Worm (Caenorhabditis elegans) whole organism, young adult: ENCODE results near the gene dph-1.

Experiments
- B0261.1 ChIP-seq: sonication (generic microtip); optimal IDR thresholded peaks from 2 replicates; lab custom pipeline; 2016; ENCODE audit warnings: mild to moderate bottlenecking, missing genetic modification characterization, moderate library complexity, missing compliant biosample characterization
- C17E4.6 ChIP-seq: fragments of 200-800 bp; sonication (Bioruptor generic); IDR thresholded peaks from 2 replicates; pipeline ENCODE4 v1.3.6; 2022; ENCODE audit warnings: missing genetic modification reagents, missing genetic modification characterization, missing compliant biosample characterization
- F57C9.4 ChIP-seq: sonication (generic microtip); optimal IDR thresholded peaks from 2 replicates; lab custom pipeline; 2017; ENCODE audit warnings: mild to moderate bottlenecking, missing genetic modification characterization, missing compliant biosample characterization
- K12H6.12 ChIP-seq: fragments of 200-800 bp; sonication (Bioruptor generic); optimal IDR thresholded peaks from 2 replicates; lab custom pipeline; 2018; ENCODE audit warnings: mild to moderate bottlenecking, missing genetic modification characterization, missing compliant biosample characterization
- Y53F4B.3 ChIP-seq: fragments of 200-800 bp; sonication (Bioruptor generic); IDR thresholded peaks from 2 replicates; pipeline ENCODE4 v1.3.6; 2022; ENCODE audit warnings: missing genetic modification reagents, missing genetic modification characterization, missing compliant biosample characterization
- ZK185.1 ChIP-seq: sonication (generic microtip); optimal IDR thresholded peaks from 2 replicates; lab custom pipeline; 2016; ENCODE audit warnings: mild to moderate bottlenecking, missing genetic modification characterization, missing compliant biosample characterization; ENCODE audit not compliant: poor library complexity, severe bottlenecking
- ama-1 ChIP-seq, 3 experiments: fragments of 150-350 bp in 1 of 3; sonication (generic microtip) in 2 of 3; optimal IDR thresholded peaks; 2 replicates each; lab custom pipeline; 2014 to 2018; ENCODE audit warnings: missing biosample characterization in 2 of 3, missing genetic modification characterization in 2 of 3, missing genetic modification reagents in 2 of 3
- aptf-3 ChIP-seq: fragments of 200-800 bp; sonication (Bioruptor generic); IDR thresholded peaks from 2 replicates; pipeline ENCODE4 v1.3.6; 2022; ENCODE audit warnings: missing genetic modification characterization, missing compliant biosample characterization
- athp-1 ChIP-seq: sonication (generic microtip); optimal IDR thresholded peaks from 2 replicates; lab custom pipeline; 2017; ENCODE audit warnings: mild to moderate bottlenecking, missing genetic modification characterization, missing compliant biosample characterization
- attf-6 ChIP-seq: fragments of 200-800 bp; sonication (Bioruptor generic); IDR thresholded peaks from 2 replicates; pipeline ENCODE4 v1.3.6; 2022; ENCODE audit warnings: missing genetic modification reagents, missing genetic modification characterization, missing compliant biosample characterization
- bed-2 ChIP-seq: fragments of 200-800 bp; sonication (Bioruptor generic); IDR thresholded peaks from 2 replicates; pipeline ENCODE4 v1.3.6; 2022; ENCODE audit warnings: missing genetic modification reagents, missing genetic modification characterization, missing compliant biosample characterization
- ceh-79 ChIP-seq: sonication (generic microtip); optimal IDR thresholded peaks from 2 replicates; lab custom pipeline; 2017; ENCODE audit warnings: mild to moderate bottlenecking, missing genetic modification characterization, missing compliant biosample characterization
- dpff-1 ChIP-seq: sonication (generic microtip); optimal IDR thresholded peaks from 2 replicates; lab custom pipeline; 2017; ENCODE audit warnings: mild to moderate bottlenecking, missing genetic modification characterization, missing compliant biosample characterization
- dpl-1 ChIP-seq: fragments of 150-350 bp; optimal IDR thresholded peaks from 2 replicates; lab custom pipeline; 2014; ENCODE audit warnings: missing biosample characterization, missing genetic modification reagents, missing genetic modification characterization
- egl-44 ChIP-seq: fragments of 200-800 bp; sonication (Bioruptor generic); IDR thresholded peaks from 2 replicates; pipeline ENCODE4 v1.3.6; 2022; ENCODE audit warnings: missing genetic modification reagents, missing genetic modification characterization, missing compliant biosample characterization
- egrh-3 ChIP-seq: fragments of 200-800 bp; sonication (Bioruptor generic); IDR thresholded peaks from 2 replicates; pipeline ENCODE4 v1.3.6; 2022; ENCODE audit warnings: missing genetic modification reagents, missing genetic modification characterization, missing compliant biosample characterization
- ekl-4 ChIP-seq: fragments of 200-800 bp; sonication (Bioruptor generic); IDR thresholded peaks from 2 replicates; pipeline ENCODE4 v1.3.6; 2022; ENCODE audit warnings: missing genetic modification reagents, missing genetic modification characterization, missing compliant biosample characterization
- ets-4 ChIP-seq: fragments of 200-800 bp; sonication (Bioruptor generic); optimal IDR thresholded peaks from 2 replicates; lab custom pipeline; 2018; ENCODE audit warnings: mild to moderate bottlenecking, missing genetic modification characterization, missing compliant biosample characterization
- gei-17 ChIP-seq: fragments of 200-800 bp; sonication (Bioruptor generic); optimal IDR thresholded peaks from 2 replicates; lab custom pipeline; 2018; ENCODE audit warnings: mild to moderate bottlenecking, missing genetic modification characterization, missing compliant biosample characterization
- him-1 ChIP-seq: sonication (generic microtip); optimal IDR thresholded peaks from 2 replicates; lab custom pipeline; 2016; ENCODE audit warnings: missing genotype, missing genetic modification reagents, missing genetic modification characterization, missing compliant biosample characterization
- hlh-12 ChIP-seq: sonication (generic microtip); optimal IDR thresholded peaks from 2 replicates; lab custom pipeline; 2016; ENCODE audit warnings: missing genetic modification characterization, missing compliant biosample characterization
- hmg-1.2 ChIP-seq: fragments of 200-800 bp; sonication (Bioruptor generic); IDR thresholded peaks from 2 replicates; pipeline ENCODE4 v1.3.6; 2022; ENCODE audit warnings: missing genetic modification reagents, missing genetic modification characterization, missing compliant biosample characterization
- let-607 ChIP-seq, 2 experiments: fragments of 200-800 bp in 1 of 2; sonication (Bioruptor generic) in 1 of 2; sonication (generic microtip) in 1 of 2; optimal IDR thresholded peaks; 2 replicates each; lab custom pipeline; 2016 to 2018; ENCODE audit warnings: mild to moderate bottlenecking in 2 of 2, missing compliant biosample characterization in 2 of 2, missing genetic modification characterization in 2 of 2, moderate library complexity in 2 of 2, missing genotype in 1 of 2
- lin-26 ChIP-seq: fragments of 200-800 bp; sonication (Bioruptor generic); IDR thresholded peaks from 2 replicates; pipeline ENCODE4 v1.3.6; 2022; ENCODE audit warnings: missing genetic modification reagents, missing genetic modification characterization, missing compliant biosample characterization
- lin-40 ChIP-seq: sonication (generic microtip); optimal IDR thresholded peaks from 2 replicates; lab custom pipeline; 2016; ENCODE audit warnings: missing genetic modification characterization, mild to moderate bottlenecking, missing compliant biosample characterization, missing genotype, missing genetic modification reagents
- madf-3 ChIP-seq: fragments of 200-800 bp; sonication (Bioruptor generic); IDR thresholded peaks from 2 replicates; pipeline ENCODE4 v1.3.6; 2022; ENCODE audit warnings: missing genetic modification reagents, missing genetic modification characterization, missing compliant biosample characterization
- madf-8 ChIP-seq: fragments of 200-800 bp; sonication (Bioruptor generic); conservative IDR thresholded peaks from 2 replicates; pipeline ENCODE4 v1.3.6; 2022; ENCODE audit warnings: missing genetic modification reagents, missing genetic modification characterization, missing compliant biosample characterization
- mel-28 ChIP-seq: sonication (generic microtip); optimal IDR thresholded peaks from 2 replicates; lab custom pipeline; 2016; ENCODE audit warnings: borderline replicate concordance, mild to moderate bottlenecking, missing genetic modification characterization, missing compliant biosample characterization
- nfya-1 ChIP-seq: sonication (generic microtip); optimal IDR thresholded peaks from 2 replicates; lab custom pipeline; 2017; ENCODE audit warnings: antibody characterized with exemption, missing compliant biosample characterization, missing genetic modification characterization, borderline replicate concordance; ENCODE audit not compliant: insufficient read depth
- nfyb-1 ChIP-seq: fragments of 200-800 bp; sonication (Bioruptor generic); IDR thresholded peaks from 2 replicates; pipeline ENCODE4 v1.3.6; 2022; ENCODE audit warnings: missing genetic modification reagents, missing genetic modification characterization, missing compliant biosample characterization
- nhr-179 ChIP-seq: sonication (generic microtip); optimal IDR thresholded peaks from 2 replicates; lab custom pipeline; 2016; ENCODE audit warnings: mild to moderate bottlenecking, missing genetic modification characterization, missing compliant biosample characterization
- sdz-38 ChIP-seq: sonication (generic microtip); optimal IDR thresholded peaks from 2 replicates; lab custom pipeline; 2016; ENCODE audit warnings: missing genotype, missing genetic modification characterization, missing compliant biosample characterization
- sea-2 ChIP-seq: fragments of 200-800 bp; sonication (Bioruptor generic); IDR thresholded peaks from 2 replicates; pipeline ENCODE4 v1.3.6; 2022; ENCODE audit warnings: missing genetic modification characterization, missing compliant biosample characterization
- snpc-4 ChIP-seq, 5 experiments: fragments of 150-350 bp in 1 of 5; sonication (generic microtip) in 4 of 5; optimal IDR thresholded peaks; 2 replicates each; lab custom pipeline; 2014 to 2018; ENCODE audit warnings: missing genetic modification characterization in 5 of 5, missing biosample characterization in 3 of 5, antibody characterized with exemption in 2 of 5, mild to moderate bottlenecking in 2 of 5, missing compliant biosample characterization in 2 of 5, missing genotype in 2 of 5, moderate library complexity in 2 of 5, missing genetic modification reagents in 1 of 5
- tbx-9 ChIP-seq: sonication (generic microtip); optimal IDR thresholded peaks from 2 replicates; lab custom pipeline; 2016; ENCODE audit warnings: borderline replicate concordance, missing genetic modification characterization, inconsistent platforms, missing compliant biosample characterization
- ztf-18 ChIP-seq: sonication (generic microtip); optimal IDR thresholded peaks from 2 replicates; lab custom pipeline; 2016; ENCODE audit warnings: missing genotype, mild to moderate bottlenecking, missing genetic modification characterization, missing compliant biosample characterization
- ztf-22 ChIP-seq: fragments of 200-800 bp; sonication (Bioruptor generic); optimal IDR thresholded peaks from 2 replicates; lab custom pipeline; 2018; ENCODE audit warnings: mild to moderate bottlenecking, missing genetic modification characterization, moderate library complexity, missing compliant biosample characterization
- ztf-26 ChIP-seq: sonication (generic microtip); optimal IDR thresholded peaks from 2 replicates; lab custom pipeline; 2017; ENCODE audit warnings: missing genetic modification characterization, missing compliant biosample characterization

The dph-1 gene

DNA sequence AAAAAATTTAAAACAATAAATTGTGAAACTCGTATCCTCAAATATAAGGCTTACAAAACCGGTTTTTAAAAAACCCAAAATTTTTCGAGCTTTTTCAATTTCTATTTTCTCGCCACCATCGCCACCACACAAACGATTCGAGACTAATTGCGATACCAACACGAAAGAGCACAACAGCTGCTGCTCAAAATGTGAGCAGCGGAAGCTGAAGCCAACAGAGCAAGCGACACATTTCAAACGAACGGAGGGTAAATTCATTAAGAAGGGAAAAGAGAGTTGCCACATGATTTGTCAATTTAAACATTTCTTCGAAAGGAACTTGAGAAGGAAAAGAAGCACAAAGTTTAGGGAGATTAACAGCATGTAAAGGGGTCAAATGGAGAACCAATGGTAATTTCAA is 27.6 kb upstream of the dph-1 start:
- no peak for TF ChIP-seq ztf-22 (GFP tag; lab: Kevin White, UChicago)
- no peak for TF ChIP-seq nfya-1 (tag; lab: Kevin White, UChicago)
- TF ChIP-seq gei-17 (GFP tag; lab: Kevin White, UChicago): no peak
- TF ChIP-seq ztf-18 (tag; lab: Kevin White, UChicago): no peak
- TF ChIP-seq madf-8 (GFP tag; lab: Robert Waterston, UW): no peak

DNA sequence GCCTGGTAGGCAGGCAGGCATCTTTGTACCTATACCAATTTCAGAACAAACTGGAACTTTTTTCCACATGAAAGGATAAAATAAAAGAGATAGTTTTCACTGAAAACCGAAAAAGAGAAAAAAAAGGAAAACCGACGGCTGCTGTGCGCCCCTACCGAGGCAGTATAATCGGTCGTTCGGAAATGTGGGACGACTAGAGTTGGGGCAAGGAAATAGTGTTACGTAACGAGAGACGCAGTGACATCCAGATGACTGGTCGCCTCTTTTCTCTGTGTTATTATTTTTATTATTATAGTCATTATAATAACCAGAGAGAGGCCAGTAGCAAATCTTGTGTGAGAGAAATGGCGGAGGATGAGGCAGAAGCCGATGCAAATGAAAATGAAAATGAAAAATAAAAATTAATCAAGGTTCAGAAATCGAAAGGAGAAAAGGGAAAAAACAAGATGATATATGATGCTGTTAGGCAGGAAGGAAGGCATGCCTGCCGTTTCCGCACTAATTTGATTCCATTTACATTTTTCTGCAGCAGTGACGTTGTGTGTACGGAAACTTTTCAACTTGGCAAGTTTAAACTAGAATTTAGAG is 25.2 kb upstream of the dph-1 start:
- TF ChIP-seq attf-6 (GFP tag; lab: Robert Waterston, UW): no peak
- no peak for TF ChIP-seq ztf-18 (tag; lab: Kevin White, UChicago)
- peak; percentile 81 for TF ChIP-seq hmg-1.2 (GFP tag; lab: Robert Waterston, UW)
- TF ChIP-seq lin-40: peak; percentile 2
- TF ChIP-seq snpc-4 (GFP tag; optimal IDR thresholded peaks at IDR 0.05; lab: Kevin White, UChicago): no peak
- no peak for TF ChIP-seq snpc-4 (tag; optimal IDR thresholded peaks at IDR 0.05; lab: Kevin White, UChicago)
- TF ChIP-seq dpl-1 (GFP tag; lab: Kevin White, UChicago): no peak
- no peak for TF ChIP-seq nhr-179 (tag; lab: Kevin White, UChicago)
- no peak for TF ChIP-seq egl-44 (GFP tag; lab: Robert Waterston, UW)
- TF ChIP-seq sea-2: no peak
- TF ChIP-seq madf-8 (GFP tag; lab: Robert Waterston, UW): no peak
- no peak for TF ChIP-seq madf-3 (GFP tag; lab: Robert Waterston, UW)
- no peak for TF ChIP-seq tbx-9
- no peak for TF ChIP-seq Y53F4B.3
- TF ChIP-seq dpff-1: no peak
- TF ChIP-seq nfyb-1 (GFP tag; lab: Robert Waterston, UW): no peak
- no peak for TF ChIP-seq lin-26 (GFP tag; lab: Robert Waterston, UW)
- TF ChIP-seq sdz-38: no peak

DNA sequence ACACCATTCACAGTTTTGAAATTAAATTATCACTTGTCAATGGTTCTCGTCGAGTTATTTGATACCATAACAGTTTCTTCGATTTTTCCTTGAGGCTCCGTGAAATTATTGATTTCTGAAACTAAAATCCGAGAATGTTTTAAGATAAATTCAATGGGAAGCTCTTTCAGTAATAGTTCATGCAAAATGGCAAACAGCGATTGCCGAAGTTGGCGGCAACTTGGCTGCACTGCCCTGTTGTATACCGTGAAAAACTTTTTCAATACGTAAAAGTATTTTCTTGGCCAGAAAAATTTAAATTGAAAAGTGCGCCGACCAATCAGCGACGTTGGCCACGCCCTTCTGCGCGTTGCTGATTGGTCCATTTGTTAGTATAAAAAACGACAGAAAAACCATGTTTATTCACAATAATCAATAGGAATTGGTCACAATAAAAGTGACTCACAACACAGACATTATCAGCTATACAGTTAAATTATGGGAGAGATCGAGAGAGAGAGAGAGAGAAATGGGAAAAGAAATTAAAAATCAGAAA is 23.8 kb upstream of the dph-1 start:
- TF ChIP-seq nfyb-1 (GFP tag; lab: Robert Waterston, UW) (peak; percentile 84), ets-4 (GFP tag; lab: Kevin White, UChicago) (no peak)

DNA sequence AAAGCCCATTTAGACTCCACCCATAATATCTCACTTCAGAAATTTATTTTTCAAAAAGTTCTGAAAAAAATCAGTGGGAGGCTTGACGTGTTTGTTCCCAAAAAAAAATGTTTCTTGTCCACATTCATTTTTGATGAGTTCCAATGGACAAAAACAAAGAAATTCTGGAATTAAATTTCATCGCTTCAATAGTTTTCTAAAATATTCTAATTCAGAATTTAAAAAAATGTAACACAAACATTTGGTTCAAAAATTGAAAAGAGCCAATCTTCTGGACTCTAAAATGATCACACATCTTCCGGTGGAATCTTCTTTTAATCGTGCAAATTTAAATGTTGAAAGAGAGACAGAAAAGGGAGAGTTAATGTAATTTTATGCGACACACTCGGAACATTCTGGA is 14.2 kb upstream of the dph-1 start:
- TF ChIP-seq attf-6 (GFP tag; lab: Robert Waterston, UW) (no peak), ztf-26 (tag; lab: Kevin White, UChicago) (no peak), aptf-3 (no peak), him-1 (no peak), K12H6.12 (tag; lab: Kevin White, UChicago) (no peak), sdz-38 (no peak), ekl-4 (no peak), F57C9.4 (tag; lab: Kevin White, UChicago) (no peak), bed-2 (GFP tag; lab: Robert Waterston, UW) (no peak), sea-2 (no peak), athp-1 (tag; lab: Kevin White, UChicago) (no peak), egrh-3 (GFP tag; lab: Robert Waterston, UW) (no peak)

DNA sequence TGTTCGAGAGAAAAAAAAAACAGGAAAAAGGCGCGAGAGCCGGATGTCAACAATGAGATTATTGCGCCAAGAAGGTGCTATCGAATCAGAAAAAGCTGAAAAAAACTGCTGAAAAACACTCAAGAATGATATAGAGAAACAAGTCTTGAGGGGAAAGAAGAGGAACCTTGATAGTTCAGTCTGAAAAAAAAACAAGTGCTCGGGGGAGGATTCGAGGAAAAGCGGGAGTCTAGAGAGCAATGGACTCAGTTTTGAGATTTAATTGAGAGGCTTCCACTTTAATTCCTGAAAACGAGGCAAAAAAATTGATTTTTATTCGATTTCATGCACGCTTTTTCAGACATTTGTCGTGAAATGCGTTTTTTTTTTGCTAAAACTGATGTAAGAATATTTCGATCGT is 12.1 kb upstream of the dph-1 start, which contains the start of gene npr-15:
Gene npr-15 (minus strand): TSS at position 101 of the 400 bp plus-strand sequence.
- TF ChIP-seq C17E4.6 (GFP tag; lab: Robert Waterston, UW) (no peak), ceh-79 (tag; lab: Kevin White, UChicago) (no peak), ama-1 (optimal IDR thresholded peaks at IDR 0.05; lab: Kevin White, UChicago) (no peak), ama-1 (GFP tag; optimal IDR thresholded peaks at IDR 0.05; lab: Kevin White, UChicago) (no peak), ZK185.1 (tag; lab: Kevin White, UChicago) (no peak), mel-28 (no peak), B0261.1 (tag; lab: Kevin White, UChicago) (no peak), let-607 (tag; optimal IDR thresholded peaks at IDR 0.05; lab: Kevin White, UChicago) (no peak), hlh-12 (no peak)
- TF ChIP-seq, all 124 proteins: peak for 0
